Fruit fly (Drosophila melanogaster): Measurements from ENCODE around the gene rdgB.

Gene rdgB

DNA sequence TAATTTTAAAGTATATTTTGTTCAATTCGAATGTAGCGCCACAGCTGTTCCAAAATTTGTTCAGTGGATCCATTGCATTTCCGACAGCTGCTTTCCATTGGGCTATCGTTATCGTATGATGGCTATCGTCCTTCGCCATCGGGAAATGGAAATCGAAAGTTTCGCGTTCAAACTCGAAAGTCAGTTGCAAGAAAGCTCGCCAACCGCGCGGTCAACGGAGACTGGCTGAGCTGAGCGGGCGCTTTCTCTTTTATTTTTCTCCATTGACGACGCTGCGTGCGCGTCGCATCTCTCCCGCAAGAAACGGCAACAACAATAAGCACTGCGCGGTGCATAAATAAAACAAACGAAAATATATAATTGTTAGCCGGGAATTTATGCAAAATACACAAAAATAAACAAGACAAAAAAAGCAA lies 21.0 kb downstream of the rdgB start, which contains the start of gene inaE (continued):
- TF ChIP-seq onecut (GFP tag; IDR thresholded peaks at IDR 0.05) (peak; percentile 13; the same call in 1 of the 2 replicates), Blimp-1 (GFP tag; optimal IDR thresholded peaks at IDR 0.05) (peak; percentile 94), CG1529 (GFP tag; optimal IDR thresholded peaks at IDR 0.05) (no peak), Side (GFP tag; optimal IDR thresholded peaks at IDR 0.05) (no peak), E2f1 (GFP tag; IDR thresholded peaks at IDR 0.05) (no peak), grau (tag; optimal IDR thresholded peaks at IDR 0.05) (peak; percentile 6), Ravus (GFP tag; IDR thresholded peaks at IDR 0.05) (no peak), Taf1 (GFP tag; IDR thresholded peaks at IDR 0.05) (no peak), CG2712 (tag; optimal IDR thresholded peaks at IDR 0.05) (peak; percentile 33), gt (GFP tag; IDR thresholded peaks at IDR 0.05) (no peak), nau (GFP tag; optimal IDR thresholded peaks at IDR 0.05) (no peak), C15 (GFP tag; IDR thresholded peaks at IDR 0.05) (no peak), Tbp (GFP tag; optimal IDR thresholded peaks at IDR 0.05) (no peak), usp (GFP tag; optimal IDR thresholded peaks at IDR 0.05) (no peak), Abd-B (GFP tag; optimal IDR thresholded peaks at IDR 0.05) (no peak), B-H2 (GFP tag; optimal IDR thresholded peaks at IDR 0.05) (peak; percentile 38), psq (GFP tag; optimal IDR thresholded peaks at IDR 0.05) (no peak), CG6813 (GFP tag; optimal IDR thresholded peaks at IDR 0.05) (no peak), CG3838 (GFP tag; optimal IDR thresholded peaks at IDR 0.05) (no peak), Sox102F (GFP tag; optimal IDR thresholded peaks at IDR 0.05) (no peak), esg (GFP tag; conservative IDR thresholded peaks at IDR 0.05) (no peak), CG11093 (GFP tag; IDR thresholded peaks at IDR 0.05) (no peak), ERR (GFP tag; optimal IDR thresholded peaks at IDR 0.05) (no peak), CG14014 (GFP tag; IDR thresholded peaks at IDR 0.05) (0 out of 2 replicates have a peak, but pooled peaks have one; percentile 15), sug (tag; optimal IDR thresholded peaks at IDR 0.05) (peak; percentile 3), CG12659 (GFP tag; optimal IDR thresholded peaks at IDR 0.05) (peak; percentile 46), CG10462 (GFP tag; optimal IDR thresholded peaks at IDR 0.05) (no peak), disco-r (GFP tag; optimal IDR thresholded peaks at IDR 0.05) (no peak), sna (GFP tag; IDR thresholded peaks at IDR 0.05; ENCODE audit: partially characterized antibody) (no peak), odd (GFP tag; optimal IDR thresholded peaks at IDR 0.05) (no peak), pita (GFP tag; optimal IDR thresholded peaks at IDR 0.05) (no peak), Awh (GFP tag; IDR thresholded peaks at IDR 0.05) (no peak), CG18476 (GFP tag; optimal IDR thresholded peaks at IDR 0.05) (no peak), CG10654 (GFP tag; optimal IDR thresholded peaks at IDR 0.05) (no peak), CG15073 (GFP tag; optimal IDR thresholded peaks at IDR 0.05) (no peak), ftz-f1 (GFP tag; optimal IDR thresholded peaks at IDR 0.05) (peak; percentile 88), chm (GFP tag; IDR thresholded peaks at IDR 0.05) (0 out of 2 replicates have a peak, but pooled peaks have one; percentile 37), sens-2 (GFP tag; IDR thresholded peaks at IDR 0.05) (no peak; the same call in 1 of the 2 replicates), ab (GFP tag; optimal IDR thresholded peaks at IDR 0.05) (no peak), Hr39 (optimal IDR thresholded peaks at IDR 0.05) (no peak), CG17612 (GFP tag; IDR thresholded peaks at IDR 0.05) (no peak), CG15514 (GFP tag; optimal IDR thresholded peaks at IDR 0.05) (peak; percentile 79), Ets97D (GFP tag; optimal IDR thresholded peaks at IDR 0.05) (peak; percentile 64), eve (GFP tag; optimal IDR thresholded peaks at IDR 0.05) (no peak), Atf6 (GFP tag; IDR thresholded peaks at IDR 0.05) (peak; percentile 37; the same call in 1 of the 2 replicates), B-H1 (GFP tag; IDR thresholded peaks at IDR 0.05) (no peak), Rx (GFP tag; IDR thresholded peaks at IDR 0.05) (no peak), her (GFP tag; optimal IDR thresholded peaks at IDR 0.05) (no peak), Oli (tag; optimal IDR thresholded peaks at IDR 0.05) (no peak), vnd (GFP tag; IDR thresholded peaks at IDR 0.05; ENCODE audit: partially characterized antibody) (peak; percentile 53; the same call in 1 of the 3 replicates), CG11723 (GFP tag; optimal IDR thresholded peaks at IDR 0.05) (peak; percentile 6), HLH3B (GFP tag; IDR thresholded peaks at IDR 0.05) (no peak), kni (GFP tag; optimal IDR thresholded peaks at IDR 0.05) (no peak)
